Fruit fly (Drosophila melanogaster) S2 (cell line): Measurements from ENCODE around the gene CG34039.

ENCODE experiments used
- CG8478 ChIP-seq: fragments of >200 bp; optimal IDR thresholded peaks from 2 replicates; lab custom pipeline; 2018
- CTCF ChIP-seq, 2 experiments: fragments of >200 bp; optimal IDR thresholded peaks; 2 replicates each; lab custom pipeline; 2018

DNA sequence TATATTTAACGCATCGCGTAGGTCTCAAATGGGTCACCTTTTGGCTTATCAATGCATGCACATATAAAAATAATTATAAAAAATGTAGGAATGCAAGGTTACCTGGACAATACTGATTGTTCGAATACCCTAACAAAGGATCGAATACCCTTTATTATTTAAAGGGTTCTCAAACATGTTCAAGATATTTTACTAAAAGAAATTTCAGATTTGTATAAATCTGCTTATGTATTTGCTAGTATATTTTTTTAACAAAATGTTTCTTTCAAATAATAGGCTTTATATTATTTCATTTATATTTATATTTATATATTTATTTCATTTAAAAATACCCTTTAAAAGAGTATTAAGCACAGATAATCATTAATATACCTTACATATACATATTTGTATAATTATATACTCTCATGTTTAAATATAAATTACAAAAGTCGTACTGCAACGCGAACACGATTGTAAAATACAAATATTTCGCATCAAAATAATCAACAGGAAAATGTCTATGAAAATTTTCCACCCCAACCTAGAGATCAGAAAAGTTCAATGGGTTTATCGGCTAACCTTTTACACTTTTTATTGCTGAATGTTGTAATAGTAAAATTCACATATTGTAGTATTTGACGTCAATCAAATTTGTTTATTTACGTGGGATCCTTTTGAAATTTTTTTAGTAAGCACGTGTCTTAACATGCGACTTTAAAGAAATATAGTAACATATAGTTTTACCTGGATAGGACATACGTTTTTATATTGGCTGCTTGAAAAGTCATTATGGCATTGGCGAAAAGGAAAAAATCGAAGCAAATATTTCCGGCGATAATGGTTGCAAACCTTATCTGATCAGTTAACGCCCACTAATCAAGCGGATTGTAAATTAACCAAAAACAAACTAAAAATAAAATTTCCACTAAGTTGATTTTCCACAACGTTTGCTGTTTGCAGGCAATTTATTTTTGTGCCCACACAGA is 2.7 kb upstream of the CG34039 start:
- TF ChIP-seq CG8478 (lab: Kevin White, UChicago) (no peak), CTCF (optimal IDR thresholded peaks at IDR 0.05; lab: Kevin White, UChicago) (no peak)
